Fruit fly (Drosophila melanogaster): ENCODE results near the gene CG2680.
A peak's percentile ranks its signal among the peaks of the same experiment; 100 is the strongest.

CG2680 gene

DNA sequence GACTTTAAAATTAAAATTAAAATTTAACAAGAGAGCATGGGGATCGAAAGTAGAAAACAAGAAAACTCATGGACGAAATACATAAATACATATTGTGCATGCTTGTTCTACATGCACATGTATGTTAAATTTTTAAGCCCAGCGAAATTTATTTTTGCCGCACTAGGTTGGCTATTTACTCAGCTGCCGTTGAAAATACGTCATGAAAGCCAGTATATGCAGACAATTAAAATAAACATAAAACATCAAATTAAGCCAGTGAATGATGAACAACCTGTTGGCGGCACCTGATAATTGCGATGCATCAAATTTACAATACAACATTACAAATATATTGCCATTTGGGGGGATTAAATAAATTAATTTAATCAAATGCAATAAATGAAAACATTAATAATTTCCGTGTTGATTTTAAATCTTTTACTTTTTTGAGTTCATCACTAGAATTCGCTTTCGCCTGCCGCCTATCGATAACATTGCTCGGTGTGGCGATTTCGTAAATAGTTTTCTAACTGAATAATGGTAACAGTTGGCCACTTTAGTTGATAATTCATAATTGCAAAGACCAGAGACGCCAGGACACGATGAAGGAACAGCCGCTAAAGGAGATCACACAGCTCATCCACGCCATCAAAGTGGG, 3.0 kb downstream of the CG2680 start, which contains the start of gene eIF2Bbeta:
Gene eIF2Bbeta (plus strand): TSS at position 438 of the 640 bp plus-strand sequence.
- TF ChIP-seq CG17801 (GFP tag; optimal IDR thresholded peaks at IDR 0.05; ENCODE audit: partially characterized antibody): no peak

DNA sequence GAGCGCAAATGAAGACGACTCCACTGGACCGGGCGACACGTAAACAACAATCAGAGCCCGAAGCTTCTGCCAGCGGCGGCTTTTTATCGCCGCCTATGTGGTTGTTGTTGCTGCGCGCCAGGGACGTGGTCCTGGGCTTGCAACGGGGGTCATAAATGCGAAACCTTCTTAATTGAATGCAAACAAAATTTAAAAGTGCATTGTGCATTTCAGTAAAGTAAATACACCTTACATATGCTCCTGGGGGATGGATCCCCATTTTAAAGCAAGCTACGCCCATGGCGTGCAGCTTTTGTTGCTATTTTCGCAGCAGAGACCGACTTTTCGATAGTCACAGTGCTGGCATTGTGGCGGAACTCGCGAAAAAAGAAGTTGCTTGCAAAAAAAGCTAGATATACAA, 3.5 kb downstream of the CG2680 start, which contains the start of gene Ugalt:
Gene Ugalt (minus strand): TSS at position 160 of the 400 bp plus-strand sequence.
- peak; percentile 100 for TF ChIP-seq CG17801 (GFP tag; optimal IDR thresholded peaks at IDR 0.05; ENCODE audit: partially characterized antibody)

DNA sequence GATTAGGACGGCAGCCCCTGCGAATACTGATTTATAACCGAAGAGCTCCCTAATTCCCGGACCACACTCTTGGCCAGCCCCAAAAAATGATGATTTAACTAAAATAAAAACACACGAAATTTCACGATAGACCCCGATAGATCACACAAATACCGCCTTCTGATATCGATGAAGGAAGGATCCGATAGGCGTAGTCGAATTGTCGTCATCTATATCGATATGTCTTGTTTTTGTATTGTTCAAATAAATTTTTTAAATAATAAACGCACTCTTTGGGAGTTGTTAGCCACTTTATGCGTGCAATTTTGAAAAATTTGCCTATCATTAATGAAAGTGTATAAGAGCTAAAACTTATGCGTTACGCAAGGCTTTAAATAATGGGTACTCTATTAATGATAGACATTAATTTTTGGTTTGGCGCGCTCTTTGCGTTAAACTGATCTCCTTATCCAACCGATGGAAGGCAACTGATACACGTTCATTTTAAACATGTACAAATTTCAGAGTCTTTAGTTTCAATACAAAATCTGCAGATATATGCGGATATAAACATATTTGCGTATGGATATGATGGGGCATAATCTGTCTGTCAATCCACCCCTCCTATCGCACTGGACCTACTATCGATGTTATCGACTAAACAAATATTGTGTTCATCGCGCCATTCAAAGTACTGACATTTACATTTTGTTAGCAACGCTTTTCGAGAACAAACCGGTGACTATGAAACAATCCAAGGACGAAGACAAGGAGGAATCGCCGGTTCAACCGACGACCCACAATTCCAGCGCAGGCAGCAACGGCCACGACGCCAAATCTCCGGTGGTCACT, 8.9 kb downstream of the CG2680 start, which contains the start of the genes Spg7 and Lint-O:
Gene Spg7 (minus strand): TSS at position 148 of the 831 bp plus-strand sequence.
Gene Lint-O (plus strand): TSS at position 638 of the 831 bp plus-strand sequence.
- TF ChIP-seq CG17801 (GFP tag; optimal IDR thresholded peaks at IDR 0.05; ENCODE audit: partially characterized antibody): no peak

DNA sequence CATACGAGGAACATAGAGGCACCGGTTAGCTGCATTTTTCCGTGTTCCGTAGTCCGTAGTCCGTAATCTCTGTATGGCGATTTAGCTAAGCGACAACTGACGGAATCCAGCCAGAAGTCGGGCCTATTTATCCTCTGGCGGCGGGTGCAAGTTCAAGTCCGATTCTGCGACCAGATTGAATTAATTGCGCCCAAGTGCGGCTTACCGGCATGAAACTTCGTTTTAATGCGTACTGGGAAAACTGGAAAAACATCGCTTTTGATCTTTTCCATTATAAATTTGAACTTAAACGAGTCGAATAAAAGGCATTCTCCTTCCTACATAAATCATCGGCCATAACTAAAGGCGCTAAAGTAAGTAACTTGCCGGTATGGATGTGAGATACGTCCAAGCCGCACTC, 13.4 kb downstream of the CG2680 start, which contains the start of gene dyw:
Gene dyw (minus strand): TSS at position 101 of the 400 bp plus-strand sequence.
- TF ChIP-seq CG17801 (GFP tag; optimal IDR thresholded peaks at IDR 0.05; ENCODE audit: partially characterized antibody): no peak

DNA sequence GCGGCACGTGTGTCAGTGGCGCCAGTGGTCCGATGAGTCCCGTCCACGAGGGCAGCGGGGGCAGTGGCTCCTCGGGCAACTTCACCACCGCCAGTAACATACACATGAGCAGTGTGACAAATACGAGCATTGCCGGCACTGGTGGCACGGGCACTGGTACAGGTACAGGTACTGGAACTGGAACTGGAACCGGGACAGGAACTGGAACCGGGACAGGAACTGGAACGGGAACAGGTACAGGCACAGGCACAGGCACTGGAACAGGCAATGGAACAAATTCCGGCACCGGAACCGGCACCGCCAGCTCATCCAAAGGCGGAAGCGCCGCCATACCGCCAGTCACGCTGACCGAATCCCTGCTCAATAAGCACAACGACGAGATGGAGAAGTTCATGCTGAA, 16.9 kb downstream of the CG2680 start:
- no peak for TF ChIP-seq CG17801 (GFP tag; optimal IDR thresholded peaks at IDR 0.05; ENCODE audit: partially characterized antibody)

DNA sequence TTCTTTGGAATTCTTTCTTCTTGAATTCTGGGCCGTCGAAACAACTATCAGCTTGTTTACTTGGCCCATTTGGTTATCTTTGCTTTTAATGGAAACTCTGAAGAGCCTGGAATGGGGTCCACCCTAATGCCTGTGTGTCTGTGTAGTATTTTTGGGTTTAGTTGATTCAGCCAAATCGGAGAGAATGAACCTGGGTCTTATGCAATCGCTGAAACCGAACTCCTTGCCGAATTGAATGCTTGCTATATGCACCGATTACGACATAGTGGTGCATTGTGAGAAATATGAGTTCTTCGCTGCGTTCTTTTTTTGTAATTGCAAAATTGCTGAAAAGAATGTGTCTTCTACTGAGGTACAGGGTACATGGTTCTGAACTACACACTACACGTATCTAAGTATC, 20.3 kb downstream of the CG2680 start:
- TF ChIP-seq CG17801 (GFP tag; optimal IDR thresholded peaks at IDR 0.05; ENCODE audit: partially characterized antibody): no peak

- TF ChIP-seq CG17801 (GFP tag; optimal IDR thresholded peaks at IDR 0.05; ENCODE audit: partially characterized antibody): no peak
Observed at dm6 chrX:2685580-2685979, 21.6 kb downstream of the CG2680 start, which contains the start of gene per. per (plus strand) TSS chrX:2685580.

DNA sequence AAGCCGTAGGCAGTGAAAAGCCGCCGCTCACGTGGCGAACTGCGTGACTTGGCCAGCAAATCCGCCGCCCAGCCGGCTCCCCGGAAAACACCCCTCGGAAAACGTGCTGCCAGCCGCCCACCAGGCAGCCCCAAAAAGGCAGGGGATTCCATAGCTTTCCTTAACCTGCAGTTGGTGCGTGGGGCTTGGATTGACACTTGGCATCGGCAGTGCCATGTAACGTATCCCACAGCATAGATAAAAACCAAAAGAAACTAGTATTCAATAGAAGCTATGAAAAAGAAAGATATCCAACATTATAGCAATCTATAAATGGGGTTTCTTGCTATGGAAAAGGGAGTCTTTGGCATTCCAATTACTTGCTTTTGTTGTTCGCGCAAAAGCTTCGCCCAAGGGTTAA, 22.2 kb downstream of the CG2680 start:
- no peak for TF ChIP-seq CG17801 (GFP tag; optimal IDR thresholded peaks at IDR 0.05; ENCODE audit: partially characterized antibody)

DNA sequence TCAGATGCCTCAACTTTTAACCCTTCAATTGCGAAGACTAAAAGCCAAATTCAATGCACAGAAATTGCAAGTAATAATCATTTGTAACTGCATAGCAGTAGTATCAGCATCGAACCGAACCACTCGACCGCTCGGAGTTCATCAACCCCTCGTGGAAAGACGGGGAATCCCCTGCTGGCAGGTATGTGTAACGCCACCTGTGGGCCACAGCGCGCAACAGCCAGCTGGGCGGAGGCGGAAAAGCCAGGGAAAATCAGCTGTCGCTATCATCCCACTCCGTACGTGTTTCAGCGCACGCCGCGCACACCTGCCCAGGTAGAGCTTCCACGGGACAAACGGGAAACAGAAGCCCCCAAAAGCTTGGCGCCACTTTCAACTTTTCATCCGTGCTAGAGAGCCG, 22.8 kb downstream of the CG2680 start:
- TF ChIP-seq CG17801 (GFP tag; optimal IDR thresholded peaks at IDR 0.05; ENCODE audit: partially characterized antibody): no peak

- no peak for TF ChIP-seq CG17801 (GFP tag; optimal IDR thresholded peaks at IDR 0.05; ENCODE audit: partially characterized antibody)
Observed at dm6 chrX:2683926-2684325, 23.3 kb downstream of the CG2680 start.

dm6 chrX:2682832-2683231, 24.4 kb downstream of the CG2680 start, which contains the start of gene CG2652:
CG2652 (minus strand) TSS chrX:2682932.
- TF ChIP-seq CG17801 (GFP tag; optimal IDR thresholded peaks at IDR 0.05; ENCODE audit: partially characterized antibody): no peak

- TF ChIP-seq CG17801 (GFP tag; optimal IDR thresholded peaks at IDR 0.05; ENCODE audit: partially characterized antibody): no peak
Observed at dm6 chrX:2681601-2682000, 25.6 kb downstream of the CG2680 start, which contains the start of gene HLH3B. HLH3B (minus strand) TSS chrX:2681723.

DNA sequence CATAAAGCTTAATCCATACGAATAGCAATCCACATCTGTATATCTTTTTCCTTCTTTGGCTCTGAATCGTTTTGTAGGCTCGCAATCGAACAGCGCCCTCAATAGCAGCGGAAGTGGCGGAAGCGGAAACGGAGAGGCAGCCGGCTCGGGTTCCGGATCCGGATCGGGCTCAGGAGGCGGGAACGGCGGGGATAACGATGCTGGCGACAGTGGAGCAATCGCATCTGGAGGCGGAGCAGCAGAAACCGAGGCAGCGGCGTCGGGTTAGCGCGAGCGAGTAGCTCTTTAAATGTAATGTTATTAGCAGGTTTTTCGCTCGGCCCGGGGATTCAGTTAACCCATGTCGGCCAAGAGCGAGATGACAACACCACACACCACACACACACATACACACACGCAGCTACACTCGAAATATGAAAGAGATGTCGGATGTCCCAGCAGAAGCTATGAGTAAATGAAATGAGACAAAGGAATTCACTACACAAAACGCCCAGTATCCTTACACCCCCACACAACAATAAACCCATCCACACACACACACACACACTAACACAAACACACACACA, 30.1 kb downstream of the CG2680 start:
- no peak for TF ChIP-seq CG17801 (GFP tag; optimal IDR thresholded peaks at IDR 0.05; ENCODE audit: partially characterized antibody)

DNA sequence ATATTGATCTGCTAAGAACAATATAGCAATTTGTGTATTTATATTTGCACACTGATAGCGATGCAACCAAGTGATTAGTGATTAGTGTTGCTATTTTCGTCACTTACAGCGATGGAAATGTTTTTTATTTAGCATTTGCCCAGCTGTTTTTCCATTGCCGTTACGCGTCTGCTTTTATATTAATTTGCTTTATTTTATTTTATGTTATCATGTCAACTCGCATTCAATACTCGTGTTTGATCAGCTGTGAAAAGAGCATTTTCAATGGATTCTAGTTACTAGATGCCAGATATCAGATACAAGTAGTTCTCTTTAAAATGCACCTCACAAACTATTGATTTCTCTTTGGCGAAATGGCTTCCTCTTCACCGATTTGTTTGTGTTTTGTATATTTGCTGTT, 43.8 kb downstream of the CG2680 start:
- no peak for TF ChIP-seq CG17801 (GFP tag; optimal IDR thresholded peaks at IDR 0.05; ENCODE audit: partially characterized antibody)

DNA sequence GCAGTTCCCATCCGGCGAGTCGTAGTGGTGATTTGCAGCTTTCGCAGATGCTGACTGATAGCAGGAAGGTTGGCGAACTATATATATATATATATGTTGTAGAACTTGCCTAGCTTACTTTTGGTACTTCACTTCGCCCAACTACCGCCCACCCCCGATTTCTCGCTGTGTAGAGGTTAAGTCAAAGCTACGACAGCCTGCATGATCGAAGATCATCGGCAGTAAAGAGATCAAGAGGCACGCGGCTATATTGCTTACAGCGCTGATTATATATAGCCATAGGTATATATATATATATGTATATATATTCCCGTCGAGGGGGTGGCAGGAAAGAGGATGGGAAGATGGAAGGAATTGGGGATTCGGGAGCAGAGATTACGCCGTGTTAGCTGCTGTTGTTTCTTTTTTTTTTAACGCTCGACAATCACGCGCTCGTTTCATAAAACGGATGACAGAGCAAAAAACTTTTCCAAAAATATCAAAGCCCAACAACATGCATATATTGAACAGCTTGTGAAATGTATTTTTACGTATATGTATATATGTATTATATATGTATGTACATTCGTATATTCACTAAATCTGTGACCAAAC, 44.6 kb downstream of the CG2680 start:
- TF ChIP-seq CG17801 (GFP tag; optimal IDR thresholded peaks at IDR 0.05; ENCODE audit: partially characterized antibody): no peak

Data from ovary, adult (tissue).